Fruit fly (Drosophila melanogaster) whole organism, embryonic: ENCODE measurements around the gene hog.

Experiments
- CG1024 ChIP-seq: fragments of 200-800 bp; sonication (Bioruptor generic); IDR thresholded peaks from 2 replicates; pipeline ENCODE4 v1.3.6; 2022; ENCODE audit warnings: missing biosample characterization, missing genetic modification characterization
- CG12104 ChIP-seq: fragments of 200-800 bp; sonication (Bioruptor generic); optimal IDR thresholded peaks from 3 replicates; lab custom pipeline; 2016; ENCODE audit warnings: missing biosample characterization, missing genetic modification characterization
- CG1233 ChIP-seq: fragments of 200-800 bp; sonication (Bioruptor generic); optimal IDR thresholded peaks from 4 replicates; lab custom pipeline; 2018; ENCODE audit warnings: missing biosample characterization, mild to moderate bottlenecking, missing genetic modification characterization
- CG13287 ChIP-seq: fragments of 200-800 bp; sonication (Bioruptor generic); IDR thresholded peaks from 2 replicates; pipeline ENCODE4 v1.3.6; 2022; ENCODE audit warnings: missing biosample characterization, missing genetic modification characterization; ENCODE audit not compliant: partially characterized antibody
- CG15601 ChIP-seq: fragments of 200-800 bp; sonication (Bioruptor generic); optimal IDR thresholded peaks from 3 replicates; lab custom pipeline; 2019; ENCODE audit warnings: missing biosample characterization, mild to moderate bottlenecking, missing genetic modification characterization, moderate library complexity
- CG16813 ChIP-seq: fragments of 200-800 bp; sonication (Bioruptor generic); IDR thresholded peaks from 3 replicates; pipeline ENCODE4 v1.3.6; 2022; ENCODE audit warnings: missing biosample characterization, missing genetic modification characterization; ENCODE audit not compliant: partially characterized antibody
- CG16815 ChIP-seq: fragments of 200-800 bp; sonication (Bioruptor generic); optimal IDR thresholded peaks from 3 replicates; lab custom pipeline; 2017; ENCODE audit warnings: missing biosample characterization, mild to moderate bottlenecking, missing genetic modification characterization
- CG17359 ChIP-seq: fragments of 200-800 bp; sonication (Bioruptor generic); optimal IDR thresholded peaks from 3 replicates; lab custom pipeline; 2018; ENCODE audit warnings: missing biosample characterization, mild to moderate bottlenecking, missing genetic modification characterization, moderate library complexity
- CG17385 ChIP-seq: fragments of 200-800 bp; sonication (Bioruptor generic); optimal IDR thresholded peaks from 3 replicates; lab custom pipeline; 2018; ENCODE audit warnings: missing biosample characterization, mild to moderate bottlenecking, missing genetic modification characterization
- CG2875 ChIP-seq: fragments of 200-800 bp; sonication (Bioruptor generic); optimal IDR thresholded peaks from 2 replicates; lab custom pipeline; 2017; ENCODE audit warnings: missing biosample characterization, mild to moderate bottlenecking, missing genetic modification characterization, missing genetic modification reagents
- CG2889 ChIP-seq: fragments of 200-800 bp; sonication (Bioruptor generic); IDR thresholded peaks from 3 replicates; pipeline ENCODE4 v1.3.6; 2022; ENCODE audit warnings: missing biosample characterization, missing genetic modification characterization
- CG30431 ChIP-seq: fragments of 200-800 bp; sonication (Bioruptor generic); optimal IDR thresholded peaks from 2 replicates; lab custom pipeline; 2017; ENCODE audit warnings: missing biosample characterization, missing genetic modification characterization
- CG43689 ChIP-seq: fragments of 200-800 bp; sonication (Bioruptor generic); IDR thresholded peaks from 2 replicates; pipeline ENCODE4 v1.3.6; 2022; ENCODE audit warnings: missing biosample characterization, missing genetic modification characterization
- CG7271 ChIP-seq: fragments of 200-800 bp; sonication (Bioruptor generic); optimal IDR thresholded peaks from 2 replicates; lab custom pipeline; 2018; ENCODE audit warnings: missing biosample characterization, mild to moderate bottlenecking, missing genetic modification characterization, moderate library complexity
- CG7556 ChIP-seq: fragments of 200-800 bp; sonication (Bioruptor generic); optimal IDR thresholded peaks from 2 replicates; lab custom pipeline; 2017; ENCODE audit warnings: missing biosample characterization, mild to moderate bottlenecking, missing genetic modification characterization
- CG7839 ChIP-seq: fragments of 200-800 bp; sonication (Bioruptor generic); optimal IDR thresholded peaks from 3 replicates; lab custom pipeline; 2018; ENCODE audit warnings: missing biosample characterization, mild to moderate bottlenecking, missing genetic modification characterization, moderate library complexity
- CG7963 ChIP-seq: fragments of 200-800 bp; sonication (Bioruptor generic); IDR thresholded peaks from 3 replicates; pipeline ENCODE4 v1.3.6; 2022; ENCODE audit warnings: missing biosample characterization, missing genetic modification characterization; ENCODE audit not compliant: partially characterized antibody
- Dbx ChIP-seq: fragments of 200-800 bp; sonication (Bioruptor generic); IDR thresholded peaks from 3 replicates; pipeline ENCODE4 v1.3.6; 2022; ENCODE audit warnings: missing biosample characterization, missing genetic modification characterization
- Dll ChIP-seq: fragments of 200-800 bp; sonication (Bioruptor generic); IDR thresholded peaks from 4 replicates; pipeline ENCODE4 v1.3.6; 2022; ENCODE audit warnings: missing biosample characterization, missing genetic modification characterization; ENCODE audit not compliant: partially characterized antibody
- Fer2 ChIP-seq: fragments of 200-800 bp; sonication (Bioruptor generic); optimal IDR thresholded peaks from 2 replicates; lab custom pipeline; 2018; ENCODE audit warnings: missing biosample characterization, mild to moderate bottlenecking, missing genetic modification characterization, moderate library complexity
- Gsc ChIP-seq: fragments of 200-800 bp; sonication (Bioruptor generic); IDR thresholded peaks from 2 replicates; pipeline ENCODE4 v1.3.6; 2022; ENCODE audit warnings: missing biosample characterization, missing genetic modification characterization
- Hey ChIP-seq: fragments of 200-800 bp; sonication (Bioruptor generic); optimal IDR thresholded peaks from 3 replicates; lab custom pipeline; 2018; ENCODE audit warnings: missing biosample characterization, mild to moderate bottlenecking, missing genetic modification characterization
- HmgZ ChIP-seq: fragments of 200-800 bp; sonication (Bioruptor generic); optimal IDR thresholded peaks from 2 replicates; lab custom pipeline; 2018; ENCODE audit warnings: missing biosample characterization, mild to moderate bottlenecking, missing genetic modification characterization
- Kr ChIP-seq: fragments of 200-800 bp; sonication (Bioruptor generic); optimal IDR thresholded peaks from 2 replicates; lab custom pipeline; 2017; ENCODE audit warnings: missing biosample characterization, mild to moderate bottlenecking, missing genetic modification characterization
- Mrtf ChIP-seq: fragments of 200-800 bp; sonication (Bioruptor generic); IDR thresholded peaks from 3 replicates; pipeline ENCODE4 v1.3.6; 2022; ENCODE audit warnings: missing biosample characterization, missing genetic modification characterization
- NFAT ChIP-seq: fragments of 200-800 bp; sonication (Bioruptor generic); IDR thresholded peaks from 2 replicates; pipeline ENCODE4 v1.3.6; 2022; ENCODE audit warnings: missing biosample characterization, missing genetic modification characterization
- Nf-YA ChIP-seq: fragments of 200-800 bp; sonication (Bioruptor generic); IDR thresholded peaks from 2 replicates; pipeline ENCODE4 v1.3.6; 2022; ENCODE audit warnings: missing biosample characterization, missing genetic modification characterization
- Optix ChIP-seq: fragments of 200-800 bp; sonication (Bioruptor generic); IDR thresholded peaks from 3 replicates; pipeline ENCODE4 v1.3.6; 2022; ENCODE audit warnings: missing biosample characterization, missing genetic modification characterization
- Side ChIP-seq: fragments of 200-800 bp; sonication (Bioruptor generic); optimal IDR thresholded peaks from 2 replicates; lab custom pipeline; 2016; ENCODE audit warnings: missing biosample characterization, missing genetic modification characterization
- Vsx1 ChIP-seq: fragments of 200-800 bp; sonication (Bioruptor generic); optimal IDR thresholded peaks from 2 replicates; lab custom pipeline; 2017; ENCODE audit warnings: missing biosample characterization, mild to moderate bottlenecking, missing genetic modification characterization, missing genetic modification reagents
- aop ChIP-seq: fragments of 200-800 bp; sonication (Bioruptor generic); IDR thresholded peaks from 2 replicates; pipeline ENCODE4 v1.3.6; 2022; ENCODE audit warnings: missing biosample characterization, missing genetic modification characterization
- dpn ChIP-seq, 2 experiments: fragments of 200-800 bp; sonication (Bioruptor generic); optimal IDR thresholded peaks; 3 replicates each; lab custom pipeline; 2016; ENCODE audit warnings: missing biosample characterization in 2 of 2, missing genetic modification characterization in 2 of 2
- ems ChIP-seq: fragments of 200-800 bp; sonication (Bioruptor generic); optimal IDR thresholded peaks from 3 replicates; lab custom pipeline; 2016; ENCODE audit warnings: missing biosample characterization, missing genetic modification characterization
- esg ChIP-seq: fragments of 200-800 bp; sonication (Bioruptor generic); conservative IDR thresholded peaks from 2 replicates; pipeline ENCODE4 v1.3.6; 2022; ENCODE audit warnings: missing biosample characterization, missing genetic modification characterization
- fd102C ChIP-seq: fragments of 200-800 bp; sonication (Bioruptor generic); optimal IDR thresholded peaks from 2 replicates; lab custom pipeline; 2018; ENCODE audit warnings: missing biosample characterization, mild to moderate bottlenecking, missing genetic modification characterization, moderate library complexity
- ind ChIP-seq: fragments of 200-800 bp; sonication (Bioruptor generic); optimal IDR thresholded peaks from 3 replicates; lab custom pipeline; 2016; ENCODE audit warnings: missing biosample characterization, missing genetic modification characterization
- knrl ChIP-seq: fragments of 200-800 bp; sonication (Bioruptor generic); IDR thresholded peaks from 3 replicates; pipeline ENCODE4 v1.3.6; 2022; ENCODE audit warnings: missing biosample characterization, missing genetic modification characterization; ENCODE audit not compliant: partially characterized antibody
- lilli ChIP-seq: fragments of 200-800 bp; sonication (Bioruptor generic); optimal IDR thresholded peaks from 3 replicates; lab custom pipeline; 2016; ENCODE audit warnings: missing biosample characterization, missing genetic modification characterization
- lola ChIP-seq, 3 experiments: fragments of >200 bp in 2 of 3; fragments of 200-800 bp in 1 of 3; sonication (Bioruptor generic) in 1 of 3; optimal IDR thresholded peaks; 2 replicates each; lab custom pipeline; 2017 to 2019; ENCODE audit warnings: missing biosample characterization in 3 of 3, missing genetic modification characterization in 3 of 3, mild to moderate bottlenecking in 1 of 3, moderate library complexity in 1 of 3
- mam ChIP-seq: fragments of 200-800 bp; sonication (Bioruptor generic); optimal IDR thresholded peaks from 3 replicates; lab custom pipeline; 2016; ENCODE audit warnings: missing biosample characterization, missing genetic modification characterization
- mirr ChIP-seq: fragments of 200-800 bp; sonication (Bioruptor generic); optimal IDR thresholded peaks from 3 replicates; lab custom pipeline; 2018; ENCODE audit warnings: missing biosample characterization, mild to moderate bottlenecking, missing genetic modification characterization
- nerfin-2 ChIP-seq: fragments of 200-800 bp; sonication (Bioruptor generic); IDR thresholded peaks from 2 replicates; pipeline ENCODE4 v1.3.6; 2022; ENCODE audit warnings: missing biosample characterization, missing genetic modification characterization; ENCODE audit not compliant: partially characterized antibody
- ranshi ChIP-seq: fragments of 200-800 bp; sonication (Bioruptor generic); IDR thresholded peaks from 2 replicates; pipeline ENCODE4 v1.3.6; 2022; ENCODE audit warnings: missing biosample characterization, missing genetic modification characterization
- sd ChIP-seq: fragments of 200-800 bp; sonication (Bioruptor generic); optimal IDR thresholded peaks from 3 replicates; lab custom pipeline; 2018; ENCODE audit warnings: missing biosample characterization, mild to moderate bottlenecking, missing genetic modification characterization, moderate library complexity
- sens-2 ChIP-seq: fragments of 200-800 bp; sonication (Bioruptor generic); IDR thresholded peaks from 2 replicates; pipeline ENCODE4 v1.3.6; 2022; ENCODE audit warnings: missing biosample characterization, missing genetic modification characterization
- shn ChIP-seq: fragments of 200-800 bp; sonication (Bioruptor generic); optimal IDR thresholded peaks from 3 replicates; lab custom pipeline; 2016; ENCODE audit warnings: missing biosample characterization, missing genetic modification characterization
- twi ChIP-seq: fragments of 200-800 bp; optimal IDR thresholded peaks from 2 replicates; lab custom pipeline; 2019; ENCODE audit warnings: missing biosample characterization, mild to moderate bottlenecking, missing genetic modification characterization, moderate library complexity
- wor ChIP-seq: fragments of 200-800 bp; sonication (Bioruptor generic); IDR thresholded peaks from 2 replicates; pipeline ENCODE4 v1.3.6; 2022; ENCODE audit warnings: missing biosample characterization, missing genetic modification characterization
- zen2 ChIP-seq: fragments of 200-800 bp; sonication (Bioruptor generic); IDR thresholded peaks from 3 replicates; pipeline ENCODE4 v1.3.6; 2022; ENCODE audit warnings: missing biosample characterization, missing genetic modification characterization; ENCODE audit not compliant: partially characterized antibody

The hog gene

DNA sequence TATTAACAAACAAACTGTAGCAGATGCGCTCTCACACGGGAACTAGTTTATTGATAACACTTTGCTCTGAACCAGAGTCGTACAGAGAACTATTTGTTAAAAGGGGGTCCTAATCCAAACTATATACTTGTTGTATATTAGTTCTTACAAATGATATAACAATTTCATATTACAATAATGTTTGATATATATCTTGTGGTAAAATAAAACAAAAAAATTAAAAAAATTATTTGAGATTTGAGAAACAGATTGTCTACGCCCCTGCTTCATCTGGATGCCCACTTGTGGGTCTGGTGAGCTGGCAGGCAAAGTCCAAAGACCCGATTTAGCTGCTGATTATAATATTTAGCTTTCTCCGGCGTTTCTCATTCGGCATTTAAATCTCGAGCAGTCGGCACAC is 39.6 kb downstream of the hog start, which contains the start of gene CG5321 (continued):
- TF ChIP-seq CG2889 (GFP tag; lab: Robert Waterston, UW) = no peak
- no peak for TF ChIP-seq ems
- no peak for TF ChIP-seq NFAT (GFP tag; lab: Robert Waterston, UW)
- TF ChIP-seq ranshi (GFP tag; lab: Robert Waterston, UW) = no peak
- TF ChIP-seq esg (GFP tag; lab: Robert Waterston, UW) = no peak
- no peak for TF ChIP-seq Optix
- no peak for TF ChIP-seq CG16813 (GFP tag; lab: Robert Waterston, UW)
- TF ChIP-seq CG7963 (GFP tag; lab: Robert Waterston, UW) = no peak
- TF ChIP-seq CG17359 (tag; lab: Kevin White, UChicago) = peak; percentile 64
- no peak for TF ChIP-seq CG2875 (GFP tag; lab: Kevin White, UChicago)
- TF ChIP-seq aop (GFP tag; lab: Robert Waterston, UW) = no peak
- no peak for TF ChIP-seq Vsx1 (GFP tag; lab: Kevin White, UChicago)
- no peak for TF ChIP-seq mam (GFP tag; lab: Kevin White, UChicago)
- no peak for TF ChIP-seq Hey (tag; lab: Kevin White, UChicago)
- TF ChIP-seq mirr (GFP tag; lab: Kevin White, UChicago) = no peak

dm6 chrX:14678128-14678527 is 40.6 kb downstream of the hog start:
- no peak for TF ChIP-seq CG30431 (GFP tag; lab: Kevin White, UChicago)
- no peak for TF ChIP-seq Kr
- TF ChIP-seq twi (tag; lab: Kevin White, UChicago) = no peak
- TF ChIP-seq fd102C (GFP tag; lab: Kevin White, UChicago) = no peak
- TF ChIP-seq shn (GFP tag; lab: Kevin White, UChicago) = no peak
- TF ChIP-seq HmgZ (tag; lab: Kevin White, UChicago) = no peak
- TF ChIP-seq Dll (GFP tag; lab: Robert Waterston, UW) = no peak
- TF ChIP-seq sd (tag; lab: Kevin White, UChicago) = no peak
- TF ChIP-seq Dbx (GFP tag; lab: Robert Waterston, UW) = no peak
- no peak for TF ChIP-seq CG15601 (tag; lab: Kevin White, UChicago)
- no peak for TF ChIP-seq CG7963 (GFP tag; lab: Robert Waterston, UW)
- TF ChIP-seq nerfin-2 (GFP tag; lab: Robert Waterston, UW) = no peak
- no peak for TF ChIP-seq Gsc
- TF ChIP-seq Nf-YA (GFP tag; lab: Robert Waterston, UW) = no peak
- TF ChIP-seq CG13287 = no peak
- TF ChIP-seq CG17385 (GFP tag; lab: Kevin White, UChicago) = no peak
- no peak for TF ChIP-seq CG7271
- TF ChIP-seq, all 482 proteins: peak for 0

dm6 chrX:14669233-14669632 is 49.5 kb downstream of the hog start:
- TF ChIP-seq CG1024 (no peak), lola (GFP tag; optimal IDR thresholded peaks at IDR 0.05; lab: Kevin White, UChicago) (no peak), dpn (GFP tag; optimal IDR thresholded peaks at IDR 0.05; lab: Kevin White, UChicago) (peak in 1 of 2 experiments; percentile 20), sens-2 (GFP tag; lab: Robert Waterston, UW) (no peak), CG43689 (no peak), zen2 (no peak), CG7556 (GFP tag; lab: Kevin White, UChicago) (peak; percentile 50), Dbx (GFP tag; lab: Robert Waterston, UW) (no peak), CG16815 (no peak), Side (GFP tag; lab: Kevin White, UChicago) (no peak), CG12104 (GFP tag; lab: Kevin White, UChicago) (no peak), knrl (GFP tag; lab: Robert Waterston, UW) (no peak), Mrtf (no peak), CG7839 (tag; lab: Kevin White, UChicago) (peak; percentile 63), wor (GFP tag; lab: Robert Waterston, UW) (no peak), Fer2 (tag; lab: Kevin White, UChicago) (no peak), CG1233 (GFP tag; lab: Kevin White, UChicago) (peak; percentile 34), lilli (no peak), ind (GFP tag; lab: Kevin White, UChicago) (peak; percentile 28)
